Fruit fly (Drosophila melanogaster) whole organism, prepupa: Measurements from ENCODE around the gene Sas-4.

Experiments
- Blimp-1 ChIP-seq: fragments of 200-800 bp; sonication (Bioruptor generic); optimal IDR thresholded peaks from 3 replicates; lab custom pipeline; 2017; ENCODE audit warnings: missing biosample characterization, missing genetic modification characterization, mild to moderate bottlenecking, moderate library complexity, missing genetic modification reagents
- CG11294 ChIP-seq: fragments of 200-800 bp; sonication (Bioruptor generic); IDR thresholded peaks from 2 replicates; pipeline ENCODE4 v1.3.6; 2022; ENCODE audit warnings: missing biosample characterization, missing genetic modification characterization
- CG11762 ChIP-seq: fragments of 200-800 bp; sonication (Bioruptor generic); optimal IDR thresholded peaks from 3 replicates; lab custom pipeline; 2016; ENCODE audit warnings: missing biosample characterization, missing genetic modification characterization; ENCODE audit not compliant: insufficient read depth
- CG11902 ChIP-seq: fragments of 200-800 bp; sonication (Bioruptor generic); optimal IDR thresholded peaks from 3 replicates; lab custom pipeline; 2016; ENCODE audit warnings: missing biosample characterization, missing genetic modification characterization
- CG15336 ChIP-seq: fragments of 200-800 bp; sonication (Bioruptor generic); IDR thresholded peaks from 2 replicates; pipeline ENCODE4 v1.3.6; 2022; ENCODE audit warnings: missing biosample characterization, missing genetic modification characterization
- CG1621 ChIP-seq: fragments of 200-800 bp; sonication (Bioruptor generic); optimal IDR thresholded peaks from 3 replicates; lab custom pipeline; 2018; ENCODE audit warnings: missing biosample characterization, mild to moderate bottlenecking, missing genetic modification characterization
- CG31627 ChIP-seq: fragments of 200-800 bp; sonication (Bioruptor generic); optimal IDR thresholded peaks from 3 replicates; lab custom pipeline; 2016; ENCODE audit warnings: missing biosample characterization, missing genetic modification characterization
- CG32006 ChIP-seq: fragments of 200-800 bp; sonication (Bioruptor generic); optimal IDR thresholded peaks from 3 replicates; lab custom pipeline; 2017; ENCODE audit warnings: missing biosample characterization, mild to moderate bottlenecking, missing genetic modification characterization
- CG34406 ChIP-seq: fragments of 200-800 bp; sonication (Bioruptor generic); optimal IDR thresholded peaks from 3 replicates; lab custom pipeline; 2016; ENCODE audit warnings: missing biosample characterization, missing genetic modification characterization
- CG6163 ChIP-seq: fragments of 200-800 bp; sonication (Bioruptor generic); IDR thresholded peaks from 3 replicates; pipeline ENCODE4 v1.3.6; 2022; ENCODE audit warnings: missing biosample characterization, missing genetic modification characterization
- CG6276 ChIP-seq: fragments of 200-800 bp; sonication (Bioruptor generic); optimal IDR thresholded peaks from 2 replicates; lab custom pipeline; 2017; ENCODE audit warnings: missing biosample characterization, mild to moderate bottlenecking, missing genetic modification characterization
- CG6808 ChIP-seq: fragments of 200-800 bp; sonication (Bioruptor generic); optimal IDR thresholded peaks from 3 replicates; lab custom pipeline; 2017; ENCODE audit warnings: missing biosample characterization, missing genetic modification characterization, mild to moderate bottlenecking, moderate library complexity, missing genetic modification reagents
- CG7368 ChIP-seq: fragments of 200-800 bp; sonication (Bioruptor generic); optimal IDR thresholded peaks from 3 replicates; lab custom pipeline; 2016; ENCODE audit warnings: missing biosample characterization, missing genetic modification characterization
- CG8119 ChIP-seq: fragments of 200-800 bp; sonication (Bioruptor generic); IDR thresholded peaks from 3 replicates; pipeline ENCODE4 v1.3.6; 2022; ENCODE audit warnings: missing biosample characterization, missing genetic modification characterization
- CG8319 ChIP-seq: fragments of 200-800 bp; sonication (Bioruptor generic); optimal IDR thresholded peaks from 3 replicates; lab custom pipeline; 2016; ENCODE audit warnings: missing biosample characterization, missing genetic modification characterization
- CG8632 ChIP-seq: fragments of 200-800 bp; sonication (Bioruptor generic); optimal IDR thresholded peaks from 3 replicates; lab custom pipeline; 2016; ENCODE audit warnings: missing biosample characterization, missing genetic modification characterization
- CG9139 ChIP-seq: fragments of 200-800 bp; sonication (Bioruptor generic); optimal IDR thresholded peaks from 3 replicates; lab custom pipeline; 2017; ENCODE audit warnings: missing biosample characterization, mild to moderate bottlenecking, missing genetic modification characterization
- Eip78C ChIP-seq: fragments of 200-800 bp; sonication (Bioruptor generic); peaks from one replicate; lab custom pipeline; 2016; ENCODE audit warnings: missing biosample characterization, missing genetic modification characterization
- Ets21C ChIP-seq: fragments of 200-800 bp; sonication (Bioruptor generic); optimal IDR thresholded peaks from 3 replicates; lab custom pipeline; 2016; ENCODE audit warnings: missing biosample characterization, missing genetic modification characterization
- Ets96B ChIP-seq: fragments of 200-800 bp; optimal IDR thresholded peaks from 2 replicates; lab custom pipeline; 2019; ENCODE audit warnings: missing biosample characterization, mild to moderate bottlenecking, missing genetic modification characterization, moderate library complexity
- Gug ChIP-seq: fragments of 200-800 bp; sonication (Bioruptor generic); IDR thresholded peaks from 2 replicates; pipeline ENCODE4 v1.3.6; 2022; ENCODE audit warnings: missing biosample characterization, missing genetic modification characterization
- Hr39 ChIP-seq: fragments of 200-800 bp; sonication (Bioruptor generic); optimal IDR thresholded peaks from 2 replicates; lab custom pipeline; 2016; ENCODE audit warnings: missing biosample characterization, missing genetic modification characterization
- Met ChIP-seq: fragments of 200-800 bp; sonication (Bioruptor generic); optimal IDR thresholded peaks from 3 replicates; lab custom pipeline; 2016; ENCODE audit warnings: missing biosample characterization, missing genetic modification characterization
- Smox ChIP-seq: fragments of 200-800 bp; sonication (Bioruptor generic); optimal IDR thresholded peaks from 3 replicates; lab custom pipeline; 2016; ENCODE audit warnings: missing biosample characterization, missing genetic modification characterization
- Sox102F ChIP-seq: fragments of 200-800 bp; sonication (Bioruptor generic); optimal IDR thresholded peaks from 2 replicates; lab custom pipeline; 2016; ENCODE audit warnings: missing biosample characterization, mild to moderate bottlenecking, missing genetic modification characterization
- Sox15 ChIP-seq: fragments of 200-800 bp; sonication (Bioruptor generic); optimal IDR thresholded peaks from 3 replicates; lab custom pipeline; 2016; ENCODE audit warnings: missing biosample characterization, missing genetic modification characterization
- acj6 ChIP-seq: fragments of 200-800 bp; sonication (Bioruptor generic); optimal IDR thresholded peaks from 3 replicates; lab custom pipeline; 2016; ENCODE audit warnings: missing biosample characterization, missing genetic modification characterization
- cyc ChIP-seq: fragments of 200-800 bp; sonication (Bioruptor generic); optimal IDR thresholded peaks from 3 replicates; lab custom pipeline; 2016; ENCODE audit warnings: missing biosample characterization, missing genetic modification characterization
- dsx ChIP-seq: fragments of 200-800 bp; optimal IDR thresholded peaks from 3 replicates; lab custom pipeline; 2019; ENCODE audit warnings: missing biosample characterization, mild to moderate bottlenecking, missing genetic modification characterization, moderate library complexity; ENCODE audit not compliant: poor library complexity, severe bottlenecking
- eg ChIP-seq: fragments of 200-800 bp; sonication (Bioruptor generic); IDR thresholded peaks from 3 replicates; pipeline ENCODE4 v1.3.6; 2022; ENCODE audit warnings: missing biosample characterization, missing genetic modification characterization
- fd59A ChIP-seq: fragments of 200-800 bp; sonication (Bioruptor generic); optimal IDR thresholded peaks from 2 replicates; lab custom pipeline; 2017; ENCODE audit warnings: missing biosample characterization, mild to moderate bottlenecking, missing genetic modification characterization, missing genetic modification reagents
- fkh ChIP-seq: fragments of 200-800 bp; sonication (Bioruptor generic); optimal IDR thresholded peaks from 3 replicates; lab custom pipeline; 2017; ENCODE audit warnings: missing biosample characterization, mild to moderate bottlenecking, missing genetic modification characterization, moderate library complexity
- lz ChIP-seq: fragments of 200-800 bp; sonication (Bioruptor generic); optimal IDR thresholded peaks from 3 replicates; lab custom pipeline; 2016; ENCODE audit warnings: missing biosample characterization, missing genetic modification characterization
- net ChIP-seq: fragments of 200-800 bp; sonication (Bioruptor generic); optimal IDR thresholded peaks from 3 replicates; lab custom pipeline; 2016; ENCODE audit warnings: missing biosample characterization, missing genetic modification characterization
- pdm3 ChIP-seq: fragments of 200-800 bp; sonication (Bioruptor generic); optimal IDR thresholded peaks from 3 replicates; lab custom pipeline; 2016; ENCODE audit warnings: missing biosample characterization, missing genetic modification characterization
- spab ChIP-seq: fragments of 200-800 bp; sonication (Bioruptor generic); optimal IDR thresholded peaks from 2 replicates; lab custom pipeline; 2017; ENCODE audit warnings: missing biosample characterization, mild to moderate bottlenecking, missing genetic modification characterization, missing genetic modification reagents
- ss ChIP-seq, 2 experiments: fragments of 200-800 bp; sonication (Bioruptor generic); optimal IDR thresholded peaks; 2 replicates in 1 of 2; 3 replicates in 1 of 2; lab custom pipeline; 2017 to 2018; ENCODE audit warnings: mild to moderate bottlenecking in 2 of 2, missing biosample characterization in 2 of 2, missing genetic modification characterization in 2 of 2, moderate library complexity in 1 of 2
- topi ChIP-seq: fragments of 200-800 bp; sonication (Bioruptor generic); optimal IDR thresholded peaks from 3 replicates; lab custom pipeline; 2016; ENCODE audit warnings: missing biosample characterization, missing genetic modification characterization
- vri ChIP-seq: fragments of 200-800 bp; sonication (Bioruptor generic); optimal IDR thresholded peaks from 3 replicates; lab custom pipeline; 2016; ENCODE audit warnings: missing biosample characterization, mild to moderate bottlenecking, missing genetic modification characterization

Sas-4 gene

DNA sequence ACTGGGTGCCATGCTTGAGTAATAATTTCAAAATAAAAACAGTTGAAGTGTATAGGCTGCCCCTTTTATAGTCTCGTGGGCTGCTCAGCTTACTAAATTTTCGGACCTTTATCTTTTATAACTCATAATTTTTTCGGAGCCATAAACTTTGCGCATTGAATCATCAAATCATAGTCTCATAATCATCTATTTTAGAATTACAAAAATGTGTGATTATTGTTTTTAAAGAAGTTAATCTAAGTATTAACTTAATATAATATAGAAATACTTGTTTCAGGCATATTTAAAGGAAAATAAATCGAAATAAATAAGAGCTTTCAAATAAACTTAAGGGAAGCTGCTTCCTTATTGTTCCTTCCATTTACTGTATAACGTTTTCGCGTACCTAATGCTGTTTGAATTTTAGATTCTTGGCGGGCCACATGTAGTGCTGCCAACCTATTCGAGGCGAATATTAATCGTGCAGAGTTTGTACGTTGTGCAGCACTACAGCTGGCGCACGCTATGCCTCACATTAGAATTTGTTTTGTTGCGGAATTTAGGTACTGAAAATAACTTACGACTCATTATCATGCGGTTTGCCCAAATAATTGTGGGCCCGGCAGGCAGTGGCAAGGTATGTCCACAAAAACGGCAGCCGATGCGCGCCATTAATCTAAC, 6.8 kb upstream of the Sas-4 start, which contains the start of the genes CG14610 and CG2656 (continued):
- TF ChIP-seq acj6 (peak; percentile 69), CG1621 (tag; lab: Kevin White, UChicago) (no peak)

DNA sequence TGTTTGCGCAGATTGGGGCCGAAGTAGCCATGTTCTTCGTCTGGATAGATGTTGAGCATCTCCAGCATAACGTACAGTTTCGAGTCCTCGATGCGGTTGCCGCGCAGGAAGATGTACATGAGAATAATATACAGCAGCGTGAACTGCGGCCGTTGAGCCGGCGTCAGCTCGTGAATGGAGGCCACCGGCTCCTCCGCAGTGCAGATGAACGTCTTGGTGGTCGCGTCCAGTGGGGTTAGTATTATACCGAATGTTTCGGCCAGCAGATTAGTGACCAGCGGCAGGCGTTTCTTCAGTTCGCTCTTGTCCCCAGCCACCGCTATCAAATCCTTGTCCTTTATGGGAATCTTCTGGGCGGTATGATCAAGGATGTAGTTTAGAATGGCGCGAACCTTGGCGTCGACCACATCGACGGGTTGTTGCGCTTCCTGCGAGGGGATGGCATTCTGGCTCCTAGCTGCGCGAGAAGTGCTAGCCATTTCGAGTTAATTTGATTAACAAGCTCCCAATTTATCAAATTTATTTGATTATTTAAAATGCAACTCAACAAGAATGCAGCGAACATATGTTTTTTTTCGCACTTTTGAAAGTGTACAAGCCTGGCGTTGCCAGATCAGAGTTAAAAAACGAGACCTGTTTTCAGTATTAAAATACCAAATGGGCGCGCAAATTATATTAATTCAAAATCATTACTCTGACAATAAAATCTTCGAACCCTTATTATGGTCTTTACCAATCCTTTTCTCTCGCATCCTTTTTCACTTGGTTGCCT, 3.6 kb downstream of the Sas-4 start, which contains the start of gene MAGE:
TSS of gene MAGE (minus strand) at position 595 of the 772 bp plus-strand sequence.
- TF ChIP-seq cyc (GFP tag; lab: Kevin White, UChicago) (no peak), Hr39 (GFP tag; lab: Kevin White, UChicago) (no peak), Ets96B (no peak), CG32006 (GFP tag; lab: Kevin White, UChicago) (no peak), CG8119 (GFP tag; lab: Robert Waterston, UW) (no peak), Sox102F (GFP tag; lab: Kevin White, UChicago) (no peak), CG34406 (GFP tag; lab: Kevin White, UChicago) (no peak), CG1621 (tag; lab: Kevin White, UChicago) (no peak)

DNA sequence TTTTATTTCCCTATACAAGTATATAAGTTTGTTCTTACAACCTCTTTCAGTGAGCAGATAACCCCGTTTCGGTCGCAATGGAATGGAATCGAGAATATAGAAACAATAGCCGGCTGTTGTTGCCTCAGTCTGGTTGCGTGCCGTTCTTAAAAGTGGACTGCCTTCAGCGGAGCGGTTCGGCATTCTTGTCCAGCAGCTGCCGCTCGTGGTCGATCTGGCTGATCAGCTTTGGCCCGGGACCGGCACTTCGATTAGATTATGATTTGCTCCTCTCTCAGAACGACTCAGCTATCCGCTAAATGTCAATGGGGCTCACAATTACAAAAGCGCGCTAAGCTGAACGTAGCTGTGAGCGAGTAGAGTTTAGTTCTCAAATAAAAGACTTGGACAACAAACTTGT, 5.9 kb downstream of the Sas-4 start:
- TF ChIP-seq CG7368 (GFP tag; lab: Kevin White, UChicago) (no peak), CG31627 (GFP tag; lab: Kevin White, UChicago) (no peak), pdm3 (no peak), Sox15 (no peak), CG8632 (GFP tag; lab: Kevin White, UChicago) (no peak)
- TF ChIP-seq, all 60 proteins: peak for 0

DNA sequence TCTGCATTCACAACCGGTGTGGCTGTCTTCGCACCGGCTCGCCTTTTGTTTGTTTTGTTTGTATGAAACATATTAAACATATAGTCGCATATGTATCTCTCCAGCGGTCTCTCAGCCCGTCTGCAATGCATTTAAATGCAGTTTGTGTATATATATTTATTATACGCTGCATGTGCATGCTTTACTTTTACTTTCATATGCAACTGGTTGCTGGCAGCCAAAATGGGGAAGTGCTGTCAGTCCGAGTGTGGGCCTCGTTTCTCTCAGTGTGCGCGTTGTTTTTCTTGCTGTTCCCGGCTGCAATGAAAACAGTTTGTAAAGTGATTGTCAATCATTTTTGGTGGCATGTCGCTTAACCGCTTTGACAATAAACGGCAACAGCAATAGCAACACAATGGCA, 8.4 kb downstream of the Sas-4 start:
- TF ChIP-seq Gug (GFP tag; lab: Robert Waterston, UW) (no peak), CG9139 (GFP tag; lab: Kevin White, UChicago) (no peak), Blimp-1 (GFP tag; lab: Kevin White, UChicago) (peak; percentile 91), eg (0 out of 3 replicates have a peak, but pooled peaks have one; percentile 34), Smox (GFP tag; lab: Kevin White, UChicago) (peak; percentile 3), Eip78C (GFP tag; lab: Kevin White, UChicago) (peak; percentile 58), CG6808 (GFP tag; lab: Kevin White, UChicago) (peak; percentile 25), dsx (GFP tag; lab: Kevin White, UChicago) (peak; percentile 4), Ets21C (GFP tag; lab: Kevin White, UChicago) (no peak), ss (GFP tag; optimal IDR thresholded peaks at IDR 0.05; lab: Kevin White, UChicago) (peak in 1 of 2 experiments; percentile 3), vri (GFP tag; lab: Kevin White, UChicago) (no peak), CG6276 (peak; percentile 1)

DNA sequence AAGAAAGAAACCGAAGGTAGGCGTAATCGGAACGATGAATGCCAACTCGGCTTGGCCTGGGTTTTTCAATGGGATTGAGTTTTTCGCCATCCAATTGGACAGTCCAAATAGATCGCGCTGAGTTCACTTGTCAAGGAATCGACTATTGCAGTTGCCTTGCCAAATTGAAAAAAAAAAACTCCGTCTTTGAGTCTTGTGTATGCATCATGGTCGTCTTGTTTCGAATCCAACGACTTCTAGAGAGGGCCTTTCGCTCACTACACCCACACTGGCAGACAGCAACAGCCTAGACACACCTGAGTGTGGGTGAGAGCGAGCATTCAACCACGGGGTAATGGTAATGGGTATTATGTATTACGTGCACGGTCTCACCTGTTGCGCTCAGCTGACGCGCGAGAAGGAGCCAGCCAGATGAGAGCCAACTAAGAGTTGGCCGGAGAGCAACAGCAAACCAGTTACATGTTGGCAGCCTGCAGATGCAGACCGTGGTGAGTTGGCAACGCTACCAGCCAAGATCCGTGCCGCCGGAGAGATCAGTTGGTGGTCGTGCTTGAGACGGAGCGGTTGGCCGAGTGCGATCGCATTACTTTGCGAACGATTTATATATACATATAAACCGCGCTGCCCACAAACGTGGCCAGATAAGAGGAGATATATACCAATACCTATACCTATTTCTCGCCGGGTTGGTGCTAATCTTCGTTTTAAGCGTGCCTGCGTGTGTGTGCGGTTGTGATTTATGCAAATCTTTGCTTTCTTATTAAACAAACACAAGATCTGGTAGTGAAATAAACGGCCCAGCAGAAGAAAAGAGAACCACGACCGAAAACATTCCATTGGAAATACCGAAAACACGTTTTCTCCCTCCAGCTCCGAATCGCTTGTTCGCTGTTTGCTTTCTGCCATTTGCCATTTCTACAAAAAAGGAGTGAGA, 11.5 kb downstream of the Sas-4 start, which contains the start of gene sas:
TSS of gene sas (plus strand) at position 453 of the 934 bp plus-strand sequence.
- TF ChIP-seq ss (GFP tag; optimal IDR thresholded peaks at IDR 0.05; lab: Kevin White, UChicago) (peak; percentile 11 to 53), cyc (GFP tag; lab: Kevin White, UChicago) (no peak), CG9139 (GFP tag; lab: Kevin White, UChicago) (peak; percentile 10), CG11762 (GFP tag; lab: Kevin White, UChicago) (no peak), CG11902 (GFP tag; lab: Kevin White, UChicago) (no peak), Met (GFP tag; lab: Kevin White, UChicago) (no peak), CG6163 (peak; percentile 42; the same call in 1 of the 3 replicates), fd59A (GFP tag; lab: Kevin White, UChicago) (no peak), CG15336 (GFP tag; lab: Robert Waterston, UW) (no peak; the same call in 1 of the 2 replicates), spab (no peak), net (GFP tag; lab: Kevin White, UChicago) (no peak), dsx (GFP tag; lab: Kevin White, UChicago) (peak; percentile 48), CG11294 (GFP tag; lab: Robert Waterston, UW) (no peak), CG8319 (GFP tag; lab: Kevin White, UChicago) (no peak), CG6276 (no peak), Hr39 (GFP tag; lab: Kevin White, UChicago) (no peak), lz (GFP tag; lab: Kevin White, UChicago) (no peak), fkh (GFP tag; lab: Kevin White, UChicago) (peak; percentile 64), topi (GFP tag; lab: Kevin White, UChicago) (no peak)
